Worm (Caenorhabditis elegans): ENCODE data around the gene egas-4.

DNA sequence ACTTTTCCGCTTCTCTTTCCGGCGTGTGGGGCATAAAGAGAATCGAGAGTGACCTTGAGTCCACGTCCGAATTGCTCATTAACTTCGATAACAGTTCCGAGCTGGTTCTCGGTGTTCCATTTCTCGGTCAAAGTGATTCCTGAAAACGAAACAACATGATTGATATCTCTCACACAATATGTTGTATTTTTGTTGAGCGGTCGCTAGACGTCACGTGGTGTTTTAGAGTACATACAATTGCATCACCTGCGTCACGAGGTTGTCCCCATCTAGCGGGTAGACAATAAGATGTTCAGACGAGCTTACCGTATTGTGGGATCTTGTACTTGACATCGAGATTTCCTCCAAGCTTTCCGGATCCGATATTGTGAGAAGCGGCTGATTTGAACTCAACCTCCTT is 9.7 kb upstream of the egas-4 start:
- no peak for TF ChIP-seq pqm-1 (tag; optimal IDR thresholded peaks at IDR 0.05)
- TF ChIP-seq pha-4 (GFP tag; IDR thresholded peaks at IDR 0.05) = no peak
- TF ChIP-seq pha-4 (tag; optimal IDR thresholded peaks at IDR 0.05) = no peak
- TF ChIP-seq nhr-28 (tag; optimal IDR thresholded peaks at IDR 0.05) = peak; percentile 62
- no peak for TF ChIP-seq ces-1 (GFP tag; optimal IDR thresholded peaks at IDR 0.05)
- no peak for TF ChIP-seq zfp-3 (GFP tag; conservative IDR thresholded peaks at IDR 0.05)
- no peak for TF ChIP-seq spr-3 (GFP tag; optimal IDR thresholded peaks at IDR 0.05)
- no peak for TF ChIP-seq snpc-4 (tag; optimal IDR thresholded peaks at IDR 0.05)
